Worm (Caenorhabditis elegans) whole organism, L4 larva: ENCODE data around the gene F16B12.7.

Source experiments
- D1046.2 ChIP-seq: fragments of 200-800 bp; sonication (Bioruptor generic); IDR thresholded peaks from 2 replicates; pipeline ENCODE4 v1.3.6; 2022; ENCODE audit warnings: missing genetic modification characterization, missing compliant biosample characterization
- F10B5.3 ChIP-seq: sonication (generic microtip); optimal IDR thresholded peaks from 2 replicates; lab custom pipeline; 2016; ENCODE audit warnings: mild to moderate bottlenecking, missing genetic modification characterization, missing compliant biosample characterization
- F49E8.2 ChIP-seq: sonication (generic microtip); optimal IDR thresholded peaks from 2 replicates; lab custom pipeline; 2016; ENCODE audit warnings: missing compliant biosample characterization, mild to moderate bottlenecking, missing genetic modification characterization, borderline replicate concordance
- T20F7.1 ChIP-seq: fragments of 200-800 bp; sonication (Bioruptor generic); optimal IDR thresholded peaks from 2 replicates; lab custom pipeline; 2018; ENCODE audit warnings: mild to moderate bottlenecking, missing genetic modification characterization, missing compliant biosample characterization
- T26A8.4 ChIP-seq: fragments of 200-800 bp; sonication (Bioruptor generic); IDR thresholded peaks from 2 replicates; pipeline ENCODE4 v1.3.6; 2022; ENCODE audit warnings: missing genetic modification characterization, missing compliant biosample characterization
- Y48G9A.11 ChIP-seq: fragments of 200-800 bp; sonication (Bioruptor generic); IDR thresholded peaks from 2 replicates; pipeline ENCODE4 v1.3.6; 2022; ENCODE audit warnings: missing genetic modification reagents, missing genetic modification characterization, missing compliant biosample characterization
- aha-1 ChIP-seq: fragments of 150-350 bp; peaks from one replicate; lab custom pipeline; 2014; ENCODE audit warnings: missing biosample characterization, missing genetic modification characterization
- ceh-44 ChIP-seq: fragments of 200-800 bp; sonication (Bioruptor generic); IDR thresholded peaks from 2 replicates; pipeline ENCODE4 v1.3.6; 2022; ENCODE audit warnings: missing genetic modification reagents, missing genetic modification characterization, missing compliant biosample characterization
- ceh-82 ChIP-seq: sonication (generic microtip); optimal IDR thresholded peaks from 2 replicates; lab custom pipeline; 2017; ENCODE audit warnings: missing biosample characterization, missing genetic modification characterization
- ctbp-1 ChIP-seq: fragments of 200-800 bp; sonication (Bioruptor generic); IDR thresholded peaks from 2 replicates; pipeline ENCODE4 v1.3.6; 2022; ENCODE audit warnings: missing genetic modification reagents, missing genetic modification characterization, missing compliant biosample characterization
- daf-16 ChIP-seq, 3 experiments: sonication (generic microtip); optimal IDR thresholded peaks; 2 replicates each; lab custom pipeline; 2016 to 2017; ENCODE audit warnings: missing genetic modification characterization in 3 of 3, missing genetic modification reagents in 3 of 3, mild to moderate bottlenecking in 2 of 3, missing compliant biosample characterization in 2 of 3, missing biosample characterization in 1 of 3, moderate library complexity in 1 of 3
- daf-19 ChIP-seq: fragments of 200-800 bp; sonication (Bioruptor generic); conservative IDR thresholded peaks from 2 replicates; pipeline ENCODE4 v1.3.6; 2022; ENCODE audit warnings: missing genetic modification characterization, missing compliant biosample characterization
- dmd-6 ChIP-seq: fragments of 200-800 bp; sonication (Bioruptor generic); IDR thresholded peaks from 2 replicates; pipeline ENCODE4 v1.3.6; 2022; ENCODE audit warnings: missing genetic modification reagents, missing genetic modification characterization, missing compliant biosample characterization
- dve-1 ChIP-seq: sonication (generic microtip); optimal IDR thresholded peaks from 2 replicates; lab custom pipeline; 2017; ENCODE audit warnings: antibody characterized with exemption, mild to moderate bottlenecking, missing genetic modification characterization, missing compliant biosample characterization; ENCODE audit not compliant: insufficient read depth
- egl-27 ChIP-seq: sonication (generic microtip); optimal IDR thresholded peaks from 3 replicates; lab custom pipeline; 2017; ENCODE audit warnings: missing biosample characterization, missing genetic modification reagents, missing genetic modification characterization
- hlh-11 ChIP-seq: fragments of 200-800 bp; sonication (Bioruptor generic); optimal IDR thresholded peaks from 2 replicates; lab custom pipeline; 2018; ENCODE audit warnings: mild to moderate bottlenecking, missing genetic modification characterization, missing compliant biosample characterization
- hlh-30 ChIP-seq: sonication (generic microtip); optimal IDR thresholded peaks from 2 replicates; lab custom pipeline; 2017; ENCODE audit warnings: antibody characterized with exemption, mild to moderate bottlenecking, missing genetic modification characterization, missing compliant biosample characterization; ENCODE audit not compliant: insufficient read depth
- lim-7 ChIP-seq: fragments of 200-800 bp; sonication (Bioruptor generic); IDR thresholded peaks from 2 replicates; pipeline ENCODE4 v1.3.6; 2022; ENCODE audit warnings: missing genetic modification characterization, missing compliant biosample characterization
- lin-38 ChIP-seq: fragments of 200-800 bp; sonication (Bioruptor generic); IDR thresholded peaks from 2 replicates; pipeline ENCODE4 v1.3.6; 2022; ENCODE audit warnings: missing genetic modification reagents, missing genetic modification characterization, missing compliant biosample characterization
- mdt-29 ChIP-seq: fragments of 200-800 bp; sonication (Bioruptor generic); IDR thresholded peaks from 2 replicates; pipeline ENCODE4 v1.3.6; 2022; ENCODE audit warnings: missing genetic modification reagents, missing genetic modification characterization, missing compliant biosample characterization
- mes-2 ChIP-seq: sonication (generic microtip); optimal IDR thresholded peaks from 2 replicates; lab custom pipeline; 2016; ENCODE audit warnings: missing genotype, mild to moderate bottlenecking, missing genetic modification characterization, missing compliant biosample characterization; ENCODE audit not compliant: poor library complexity, severe bottlenecking
- mxl-3 ChIP-seq: fragments of 200-800 bp; sonication (Bioruptor generic); optimal IDR thresholded peaks from 2 replicates; lab custom pipeline; 2018; ENCODE audit warnings: mild to moderate bottlenecking, missing genetic modification characterization, missing compliant biosample characterization
- nhr-111 ChIP-seq: fragments of 200-800 bp; sonication (Bioruptor generic); optimal IDR thresholded peaks from 2 replicates; lab custom pipeline; 2018; ENCODE audit warnings: mild to moderate bottlenecking, missing genetic modification characterization, missing compliant biosample characterization
- nhr-6 ChIP-seq: fragments of 150-350 bp; optimal IDR thresholded peaks from 2 replicates; lab custom pipeline; 2014; ENCODE audit warnings: missing biosample characterization, missing genetic modification characterization
- pha-4 ChIP-seq, 2 experiments: fragments of 150-350 bp in 1 of 2; fragments of 200-800 bp in 1 of 2; sonication (Bioruptor generic) in 1 of 2; IDR thresholded peaks in 1 of 2; optimal IDR thresholded peaks in 1 of 2; 2 replicates each; pipeline versions ENCODE4 v1.3.6 to Lab custom; 2014 to 2022; ENCODE audit warnings: missing genetic modification characterization in 2 of 2, missing genetic modification reagents in 2 of 2, missing biosample characterization in 1 of 2, missing compliant biosample characterization in 1 of 2
- pqm-1 ChIP-seq: sonication (generic microtip); optimal IDR thresholded peaks from 2 replicates; lab custom pipeline; 2017; ENCODE audit warnings: missing biosample characterization, missing genetic modification characterization
- rbr-2 ChIP-seq: sonication (generic microtip); optimal IDR thresholded peaks from 2 replicates; lab custom pipeline; 2016; ENCODE audit warnings: missing genotype, missing genetic modification characterization, missing compliant biosample characterization
- saeg-2 ChIP-seq: fragments of 200-800 bp; sonication (Bioruptor generic); IDR thresholded peaks from 2 replicates; pipeline ENCODE4 v1.3.6; 2022; ENCODE audit warnings: missing genetic modification reagents, missing genetic modification characterization, missing compliant biosample characterization
- sdz-12 ChIP-seq: fragments of 200-800 bp; sonication (Bioruptor generic); optimal IDR thresholded peaks from 2 replicates; lab custom pipeline; 2018; ENCODE audit warnings: mild to moderate bottlenecking, missing genetic modification characterization, missing compliant biosample characterization
- set-16 ChIP-seq: fragments of 200-800 bp; sonication (Bioruptor generic); IDR thresholded peaks from 2 replicates; pipeline ENCODE4 v1.3.6; 2022; ENCODE audit warnings: missing genetic modification reagents, missing genetic modification characterization, missing compliant biosample characterization
- snpc-1.2 ChIP-seq: fragments of 200-800 bp; sonication (Bioruptor generic); IDR thresholded peaks from 2 replicates; pipeline ENCODE4 v1.3.6; 2022; ENCODE audit warnings: missing genetic modification reagents, missing genetic modification characterization, missing compliant biosample characterization
- tag-97 ChIP-seq: fragments of 200-800 bp; sonication (Bioruptor generic); IDR thresholded peaks from 2 replicates; pipeline ENCODE4 v1.3.6; 2022; ENCODE audit warnings: missing genetic modification characterization, missing compliant biosample characterization
- tra-1 ChIP-seq: fragments of 200-800 bp; sonication (Bioruptor generic); IDR thresholded peaks from 2 replicates; pipeline ENCODE4 v1.3.6; 2022; ENCODE audit warnings: missing genetic modification reagents, missing genetic modification characterization, missing compliant biosample characterization
- unc-39 ChIP-seq: sonication (generic microtip); optimal IDR thresholded peaks from 2 replicates; lab custom pipeline; 2017; ENCODE audit warnings: missing biosample characterization, missing genetic modification characterization
- unc-62 ChIP-seq, 3 experiments: fragments of 150-350 bp in 1 of 3; sonication (generic microtip); optimal IDR thresholded peaks in 2 of 3; peaks in 1 of 3; 1 replicate in 1 of 3; 2 replicates in 2 of 3; lab custom pipeline; 2014 to 2017; ENCODE audit warnings: missing biosample characterization in 3 of 3, missing genetic modification characterization in 3 of 3, missing genetic modification reagents in 3 of 3, missing genotype in 1 of 3
- vab-7 ChIP-seq: fragments of 200-800 bp; sonication (Bioruptor generic); IDR thresholded peaks from 2 replicates; pipeline ENCODE4 v1.3.6; 2022; ENCODE audit warnings: missing genetic modification reagents, missing genetic modification characterization, missing compliant biosample characterization
- zip-11 ChIP-seq: fragments of 200-800 bp; sonication (Bioruptor generic); IDR thresholded peaks from 2 replicates; pipeline ENCODE4 v1.3.6; 2022; ENCODE audit warnings: missing genetic modification characterization, missing compliant biosample characterization

Gene F16B12.7

DNA sequence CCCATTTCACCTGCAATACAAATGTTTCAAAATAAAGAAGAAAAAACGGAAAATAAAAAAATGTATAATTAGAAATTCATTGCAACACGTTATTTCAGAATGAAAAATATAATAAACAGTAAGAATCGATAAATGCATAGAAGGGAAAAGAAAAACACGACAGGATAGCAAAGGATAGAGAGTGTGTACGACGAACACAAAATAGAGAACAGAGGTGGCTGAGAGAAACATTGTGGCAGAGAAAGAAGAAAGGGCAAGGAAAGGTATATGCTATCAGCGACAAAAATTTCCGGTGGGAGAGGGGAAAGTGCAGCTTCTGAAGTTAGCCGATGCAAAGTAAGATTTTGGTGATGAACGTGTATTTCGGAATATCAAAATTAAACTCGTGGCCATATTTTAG is 17.5 kb downstream of the F16B12.7 start, which contains the start of gene F28H6.6 (continued):
- TF ChIP-seq tra-1 (GFP tag; lab: Robert Waterston, UW) (no peak), D1046.2 (no peak)
- TF ChIP-seq, all 104 proteins: peak for 6

DNA sequence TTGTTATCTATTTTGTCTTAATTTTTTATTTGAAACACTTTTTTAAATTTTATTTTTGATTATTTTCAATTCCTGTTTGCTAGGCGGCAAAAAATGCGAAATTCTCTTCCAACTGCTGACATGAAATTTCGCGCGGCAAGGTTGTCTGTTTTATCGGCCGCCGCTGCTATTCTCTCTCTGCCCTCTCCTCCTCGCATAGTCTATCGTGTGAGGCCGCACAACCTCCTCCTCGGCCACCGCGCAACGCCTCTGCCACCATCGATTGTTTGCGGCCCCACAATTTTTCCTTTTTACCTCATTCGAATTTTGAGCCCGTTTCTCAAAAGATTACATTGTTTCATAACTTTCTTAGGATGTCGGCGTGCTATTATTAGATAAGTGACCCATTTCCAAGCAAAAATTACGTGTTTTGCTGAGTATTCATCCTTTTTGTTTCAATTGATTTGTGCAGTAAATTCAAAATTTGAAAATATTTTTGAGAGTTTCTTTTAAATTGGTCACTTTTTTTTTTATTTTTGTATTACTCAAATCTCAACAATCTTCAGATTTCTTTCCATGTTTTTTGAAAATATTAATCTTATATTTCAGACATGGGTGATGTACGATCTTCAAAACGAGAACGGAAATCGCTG is 19.1 kb downstream of the F16B12.7 start, which contains the start of gene F28H6.4:
Gene F28H6.4, plus strand, starts transcription at position 582 of the 632 bp plus-strand sequence.
- TF ChIP-seq tra-1 (GFP tag; lab: Robert Waterston, UW) (no peak), ceh-44 (no peak), F10B5.3 (tag; lab: Kevin White, UChicago) (no peak), tag-97 (GFP tag; lab: Robert Waterston, UW) (no peak), mxl-3 (peak; percentile 17), nhr-111 (GFP tag; lab: Kevin White, UChicago) (no peak), saeg-2 (GFP tag; lab: Robert Waterston, UW) (no peak), set-16 (GFP tag; lab: Robert Waterston, UW) (peak; percentile 46), Y48G9A.11 (GFP tag; lab: Robert Waterston, UW) (no peak), nhr-6 (tag; lab: Kevin White, UChicago) (peak; percentile 4), daf-16 (GFP tag; optimal IDR thresholded peaks at IDR 0.05; lab: Kevin White, UChicago) (no peak), daf-16 (tag; optimal IDR thresholded peaks at IDR 0.05; lab: Kevin White, UChicago) (peak; percentile 16), egl-27 (tag; lab: Kevin White, UChicago) (no peak), mes-2 (tag; lab: Kevin White, UChicago) (peak; percentile 71), hlh-30 (tag; lab: Kevin White, UChicago) (peak; percentile 29), rbr-2 (tag; lab: Kevin White, UChicago) (peak; percentile 4), hlh-11 (tag; lab: Kevin White, UChicago) (peak; percentile 51)

DNA sequence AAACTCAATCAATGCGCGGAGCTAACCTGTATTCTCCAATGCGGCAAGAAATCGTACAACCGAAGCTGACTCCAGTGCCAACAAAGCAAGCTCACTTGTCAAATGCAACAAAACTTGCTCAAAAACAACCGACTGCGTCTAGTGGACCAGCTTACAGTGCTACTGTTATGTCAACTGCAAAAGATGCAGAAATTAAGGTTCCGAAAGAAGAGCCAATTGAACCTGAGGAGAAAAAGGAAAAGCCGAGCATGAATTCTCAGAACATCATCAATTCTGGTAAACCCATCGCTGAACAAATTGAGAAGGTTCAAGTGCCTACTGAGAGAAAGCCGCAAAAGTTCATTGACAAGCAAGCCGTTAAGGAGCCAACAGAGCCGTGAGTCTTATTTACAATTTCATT is 23.1 kb downstream of the F16B12.7 start:
- no peak for TF ChIP-seq lin-38
- TF ChIP-seq aha-1 (tag; lab: Kevin White, UChicago): peak; percentile 90

DNA sequence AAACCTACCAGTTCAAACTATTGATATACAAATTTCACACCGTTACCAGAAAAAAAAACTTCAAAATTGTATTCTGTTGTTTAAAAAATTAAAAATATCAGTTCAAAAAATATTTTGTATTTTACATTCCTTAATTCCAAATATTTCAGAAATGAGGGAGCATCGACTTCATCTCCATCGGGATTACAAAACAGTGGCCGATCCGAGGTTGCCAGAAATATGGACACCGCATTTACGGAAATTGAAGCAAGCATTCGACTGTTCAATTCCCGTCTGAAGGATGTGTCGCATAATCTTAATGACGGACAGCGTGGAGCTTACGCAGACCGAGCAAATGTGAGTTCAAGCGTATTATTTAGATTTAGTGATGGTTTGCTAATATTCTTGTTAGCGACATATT is 24.3 kb downstream of the F16B12.7 start:
- TF ChIP-seq dve-1 (no peak), unc-62 (GFP tag; optimal IDR thresholded peaks at IDR 0.05 in 1 of 2; lab: Kevin White, UChicago) (peak in 1 of 2 experiments; percentile 62), unc-62 (tag; optimal IDR thresholded peaks at IDR 0.05; lab: Kevin White, UChicago) (no peak)

DNA sequence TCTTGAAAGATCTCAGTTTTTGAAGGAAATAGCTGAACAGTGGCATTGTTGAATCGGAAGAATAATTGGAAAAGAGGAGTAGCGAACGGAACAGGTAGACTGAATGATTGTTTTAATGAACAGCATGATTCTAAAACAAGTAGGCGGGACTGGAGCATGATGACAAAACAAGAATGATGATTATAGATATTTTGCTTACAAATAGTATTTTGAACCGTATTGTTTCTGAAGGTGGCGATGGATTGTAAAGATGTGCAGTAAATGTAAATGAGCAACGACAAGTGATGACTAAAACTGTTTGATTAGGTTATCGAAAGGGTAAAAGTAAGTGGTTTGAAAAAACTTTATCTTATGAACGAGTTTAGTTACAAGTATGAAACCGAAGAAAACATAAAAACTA is 25.9 kb downstream of the F16B12.7 start, which contains the start of gene F28H6.8:
Gene F28H6.8, minus strand, starts transcription at position 101 of the 400 bp plus-strand sequence.
- TF ChIP-seq unc-62 (GFP tag; optimal IDR thresholded peaks at IDR 0.05 in 1 of 2; lab: Kevin White, UChicago) (peak in 1 of 2 experiments; percentile 71), unc-62 (tag; optimal IDR thresholded peaks at IDR 0.05; lab: Kevin White, UChicago) (no peak), T20F7.1 (GFP tag; lab: Kevin White, UChicago) (no peak)

DNA sequence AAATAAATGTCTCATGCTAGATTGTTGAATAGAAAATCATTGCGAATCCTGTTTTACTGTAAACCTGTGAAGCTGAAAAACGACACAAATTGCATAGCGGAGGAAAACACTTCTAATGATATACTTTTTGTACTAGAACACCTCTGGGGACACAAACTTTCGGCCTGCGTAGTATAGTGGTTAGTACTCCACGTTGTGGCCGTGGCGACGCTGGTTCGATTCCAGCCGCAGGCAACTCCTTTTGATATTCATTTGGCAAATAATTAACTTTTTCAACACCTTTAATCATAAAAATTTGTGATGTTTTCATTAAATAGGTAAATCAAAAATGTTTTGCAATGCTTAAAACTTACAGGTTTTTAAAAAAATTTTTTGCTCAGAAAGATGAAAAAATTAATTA is 26.5 kb downstream of the F16B12.7 start:
- no peak for TF ChIP-seq sdz-12 (GFP tag; lab: Kevin White, UChicago)
- no peak for TF ChIP-seq F49E8.2 (tag; lab: Kevin White, UChicago)
- no peak for TF ChIP-seq ceh-82
- peak; percentile 68; the same call in 1 of the 2 replicates for TF ChIP-seq vab-7
- TF ChIP-seq pqm-1 (tag; lab: Kevin White, UChicago): no peak
- TF ChIP-seq mdt-29 (GFP tag; lab: Robert Waterston, UW): 0 out of 2 replicates have a peak, but pooled peaks have one; percentile 46
- TF ChIP-seq daf-19 (GFP tag; lab: Robert Waterston, UW): peak; percentile 74
- peak; percentile 81 for TF ChIP-seq lim-7
- TF ChIP-seq unc-39 (tag; lab: Kevin White, UChicago): no peak
- peak; percentile 81 for TF ChIP-seq snpc-1.2
- TF ChIP-seq tra-1 (GFP tag; lab: Robert Waterston, UW): peak; percentile 42; the same call in 1 of the 2 replicates
- TF ChIP-seq lin-38: peak; percentile 60
- no peak for TF ChIP-seq ctbp-1
- TF ChIP-seq dmd-6 (GFP tag; lab: Robert Waterston, UW): peak; percentile 39
- TF ChIP-seq T26A8.4 (GFP tag; lab: Robert Waterston, UW): peak; percentile 47; the same call in 1 of the 2 replicates
- TF ChIP-seq aha-1 (tag; lab: Kevin White, UChicago): peak; percentile 9
- 0 out of 2 replicates have a peak, but pooled peaks have one; percentile 10 for TF ChIP-seq D1046.2
- TF ChIP-seq zip-11 (GFP tag; lab: Robert Waterston, UW): no peak
- peak; percentile 49 for TF ChIP-seq dve-1
- peak; percentile 54; the same call in 1 of the 2 replicates for TF ChIP-seq pha-4 (GFP tag; IDR thresholded peaks at IDR 0.05; lab: Robert Waterston, UW)
- TF ChIP-seq pha-4 (tag; optimal IDR thresholded peaks at IDR 0.05; lab: Kevin White, UChicago): no peak
